Fruit fly (Drosophila melanogaster) S2 (cell line): ENCODE data around the gene rod.

Source experiments
- CG8478 ChIP-seq: fragments of >200 bp; optimal IDR thresholded peaks from 2 replicates; lab custom pipeline; 2018
- CTCF ChIP-seq, 2 experiments: fragments of >200 bp; optimal IDR thresholded peaks; 2 replicates each; lab custom pipeline; 2018

DNA sequence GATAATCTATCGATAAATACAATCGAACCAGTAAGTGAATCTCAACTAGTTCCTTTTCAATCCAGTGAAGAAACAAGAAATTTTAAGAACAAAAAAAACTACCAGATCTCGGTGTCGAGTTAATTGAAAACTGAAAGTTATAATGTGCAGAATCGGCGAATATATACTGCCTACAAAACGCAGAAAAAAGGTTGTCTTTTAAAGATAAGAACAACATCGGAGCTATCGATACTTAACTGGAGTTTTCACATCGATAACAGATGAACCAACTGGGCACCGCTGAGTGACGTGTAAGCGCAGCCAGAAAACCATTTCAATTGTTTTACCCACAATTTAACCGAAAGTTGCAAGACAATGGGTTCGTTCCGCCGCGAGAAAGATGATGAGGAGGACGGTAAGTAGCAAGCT is 8.9 kb upstream of the rod start, which contains the start of gene gammaCOP:
- TF ChIP-seq CTCF (optimal IDR thresholded peaks at IDR 0.05; lab: Kevin White, UChicago) (no peak), CG8478 (lab: Kevin White, UChicago) (no peak)
